Worm (Caenorhabditis elegans) whole organism, mixed stage, embryonic: ENCODE measurements around the gene R10E4.6.

ENCODE experiments used
- blmp-1 ChIP-seq: fragments of 150-350 bp; optimal IDR thresholded peaks from 2 replicates; lab custom pipeline; 2014; ENCODE audit warnings: missing biosample characterization, missing genetic modification characterization
- lsy-2 ChIP-seq: fragments of 150-350 bp; optimal IDR thresholded peaks from 2 replicates; lab custom pipeline; 2014; ENCODE audit warnings: missing biosample characterization, missing genetic modification characterization
- nhr-237 ChIP-seq: fragments of 150-350 bp; optimal IDR thresholded peaks from 2 replicates; lab custom pipeline; 2014; ENCODE audit warnings: missing biosample characterization, missing genetic modification characterization
- nhr-28 ChIP-seq: fragments of 150-350 bp; optimal IDR thresholded peaks from 2 replicates; lab custom pipeline; 2014; ENCODE audit warnings: missing biosample characterization, missing genetic modification characterization
- snpc-4 ChIP-seq: fragments of 150-350 bp; optimal IDR thresholded peaks from 2 replicates; lab custom pipeline; 2014; ENCODE audit warnings: missing biosample characterization, missing genetic modification characterization
- unc-62 ChIP-seq: fragments of 150-350 bp; optimal IDR thresholded peaks from 2 replicates; lab custom pipeline; 2014; ENCODE audit warnings: missing biosample characterization, missing genetic modification reagents, missing genetic modification characterization

- no peak for TF ChIP-seq snpc-4 (tag; lab: Kevin White, UChicago)
- TF ChIP-seq lsy-2 (tag; lab: Kevin White, UChicago) = peak; percentile 30
- no peak for TF ChIP-seq blmp-1
- TF ChIP-seq nhr-237 (tag; lab: Kevin White, UChicago) = no peak
- no peak for TF ChIP-seq unc-62 (GFP tag; lab: Kevin White, UChicago)
- TF ChIP-seq nhr-28 (tag; lab: Kevin White, UChicago) = no peak
Observed at ce11 chrIII:4291216-4291691, 2.0 kb upstream of the R10E4.6 start, which contains the start of gene mcm-5.
